Worm (Caenorhabditis elegans): ENCODE data around the gene C05C12.6.
A peak's percentile ranks its signal among the peaks of the same experiment; 100 is the strongest.

Gene C05C12.6

DNA sequence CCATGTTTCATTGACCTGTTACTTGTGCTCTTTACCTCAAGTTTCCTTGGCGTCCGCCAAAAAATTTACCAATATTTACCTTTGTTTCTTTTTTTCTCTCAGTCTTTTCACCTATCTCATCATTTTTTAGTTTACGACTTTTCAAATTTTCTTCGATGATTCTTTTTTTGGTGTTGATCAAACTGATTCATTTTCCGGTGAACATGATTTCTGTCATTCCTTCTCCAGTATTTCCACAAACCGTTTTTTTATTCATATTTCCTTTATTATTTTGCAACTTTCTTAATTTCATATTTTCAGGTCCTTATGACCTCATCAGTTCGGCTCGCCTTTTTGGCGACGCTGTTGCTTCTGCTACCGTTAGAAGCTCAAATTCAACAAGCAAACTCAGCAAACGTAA, 46.2 kb upstream of the C05C12.6 start, which contains the start of gene F54D1.6:
F54D1.6 (plus strand) TSS at position 301 of the 400 bp plus-strand sequence.
- TF ChIP-seq lin-1 (GFP tag; IDR thresholded peaks at IDR 0.05) (no peak), daf-16 (GFP tag; optimal IDR thresholded peaks at IDR 0.05) (no peak), daf-16 (tag; optimal IDR thresholded peaks at IDR 0.05) (peak; percentile 17)

DNA sequence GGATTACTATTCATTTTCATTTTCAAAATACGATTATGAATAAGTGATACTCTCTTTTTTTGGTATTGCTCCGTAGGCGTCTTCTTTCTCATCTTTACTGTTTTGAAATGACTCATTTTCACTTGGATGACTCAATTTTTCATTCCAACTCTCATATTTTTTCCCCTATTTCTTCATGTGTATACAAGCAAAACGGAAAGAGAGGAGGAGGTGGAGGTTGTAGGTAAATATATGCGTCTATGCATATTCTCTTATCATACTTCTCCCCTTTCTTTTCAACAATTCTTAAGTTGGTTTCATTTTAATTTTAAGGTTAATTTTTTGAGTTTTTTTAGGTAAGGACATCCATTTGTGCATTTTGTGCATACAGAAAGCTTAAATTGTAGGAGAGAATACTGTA, 44.8 kb upstream of the C05C12.6 start:
- TF ChIP-seq ceh-44 (GFP tag; IDR thresholded peaks at IDR 0.05) (no peak), daf-16 (GFP tag; optimal IDR thresholded peaks at IDR 0.05) (no peak), daf-16 (tag; optimal IDR thresholded peaks at IDR 0.05) (peak; percentile 59), dve-1 (tag; optimal IDR thresholded peaks at IDR 0.05; ENCODE audit: insufficient read depth) (peak; percentile 49)

- peak in 1 of 2 experiments; percentile 54 for TF ChIP-seq unc-62 (GFP tag; optimal IDR thresholded peaks at IDR 0.05 in 1 of 2)
- no peak for TF ChIP-seq unc-62 (tag; optimal IDR thresholded peaks at IDR 0.05)
- no peak for TF ChIP-seq nhr-25 (tag; optimal IDR thresholded peaks at IDR 0.05; ENCODE audit: borderline replicate concordance, insufficient read depth)
- peak; percentile 47 for TF ChIP-seq dve-1 (tag; optimal IDR thresholded peaks at IDR 0.05; ENCODE audit: insufficient read depth)
These were observed 44.0 kb upstream of the C05C12.6 start for ce11 chrIV:11285239-11285638.

- TF ChIP-seq mdl-1 (tag; optimal IDR thresholded peaks at IDR 0.05) (peak in 1 of 2 experiments; percentile 58), vab-7 (GFP tag; IDR thresholded peaks at IDR 0.05) (no peak), F10B5.3 (tag; optimal IDR thresholded peaks at IDR 0.05) (peak; percentile 28), zip-11 (GFP tag; IDR thresholded peaks at IDR 0.05) (no peak), tra-1 (GFP tag; IDR thresholded peaks at IDR 0.05) (peak; percentile 85), jun-1 (tag; optimal IDR thresholded peaks at IDR 0.05) (peak; percentile 25), hif-1 (tag; optimal IDR thresholded peaks at IDR 0.05) (peak in 1 of 2 experiments; percentile 59), dmd-6 (GFP tag; IDR thresholded peaks at IDR 0.05) (peak; percentile 89), ZK546.5 (tag; optimal IDR thresholded peaks at IDR 0.05) (no peak), daf-16 (GFP tag; optimal IDR thresholded peaks at IDR 0.05) (peak in 1 of 2 experiments; percentile 92), daf-16 (tag; optimal IDR thresholded peaks at IDR 0.05) (peak; percentile 91), nhr-41 (GFP tag; IDR thresholded peaks at IDR 0.05) (0 out of 2 replicates have a peak, but pooled peaks have one; percentile 23), nhr-77 (tag; optimal IDR thresholded peaks at IDR 0.05) (peak; percentile 72), unc-62 (GFP tag; optimal IDR thresholded peaks at IDR 0.05 in 1 of 2) (peak in 1 of 2 experiments; percentile 27), unc-62 (tag; optimal IDR thresholded peaks at IDR 0.05) (no peak), nhr-6 (tag; optimal IDR thresholded peaks at IDR 0.05) (peak; percentile 83), mes-2 (tag; optimal IDR thresholded peaks at IDR 0.05; ENCODE audit: poor library complexity, severe bottlenecking) (peak; percentile 36), saeg-2 (GFP tag; IDR thresholded peaks at IDR 0.05) (0 out of 2 replicates have a peak, but pooled peaks have one; percentile 29), T20F7.1 (GFP tag; optimal IDR thresholded peaks at IDR 0.05) (peak; percentile 12), mxl-2 (GFP tag; conservative IDR thresholded peaks at IDR 0.05) (0 out of 2 replicates have a peak, but pooled peaks have one; percentile 3), Y105C5A.15 (GFP tag; IDR thresholded peaks at IDR 0.05) (no peak), nhr-76 (tag; optimal IDR thresholded peaks at IDR 0.05) (no peak), php-3 (GFP tag; IDR thresholded peaks at IDR 0.05) (peak; percentile 81), dve-1 (tag; optimal IDR thresholded peaks at IDR 0.05; ENCODE audit: insufficient read depth) (peak; percentile 93), nhr-10 (tag; optimal IDR thresholded peaks at IDR 0.05) (peak; percentile 39), hlh-11 (tag; optimal IDR thresholded peaks at IDR 0.05) (peak; percentile 94), mdt-29 (GFP tag; IDR thresholded peaks at IDR 0.05) (no peak), F37D6.2 (tag; optimal IDR thresholded peaks at IDR 0.05) (no peak), snpc-1.2 (GFP tag; IDR thresholded peaks at IDR 0.05) (no peak), aha-1 (tag) (peak; percentile 71), hlh-30 (tag; optimal IDR thresholded peaks at IDR 0.05; ENCODE audit: insufficient read depth) (peak; percentile 28), lin-13 (GFP tag; optimal IDR thresholded peaks at IDR 0.05) (peak; percentile 14), nhr-48 (tag; optimal IDR thresholded peaks at IDR 0.05) (peak; percentile 84), nhr-28 (tag; optimal IDR thresholded peaks at IDR 0.05) (peak; percentile 70), spr-1 (tag; optimal IDR thresholded peaks at IDR 0.05) (no peak), mxl-3 (GFP tag; optimal IDR thresholded peaks at IDR 0.05) (peak; percentile 55), pha-4 (GFP tag; IDR thresholded peaks at IDR 0.05) (peak; percentile 72), pha-4 (tag; optimal IDR thresholded peaks at IDR 0.05) (peak; percentile 71), lin-1 (GFP tag; IDR thresholded peaks at IDR 0.05) (peak; percentile 92), pqm-1 (tag; optimal IDR thresholded peaks at IDR 0.05) (peak; percentile 95), T26A8.4 (GFP tag; IDR thresholded peaks at IDR 0.05) (no peak)
These were observed 42.8 kb upstream of the C05C12.6 start for ce11 chrIV:11284102-11284531.
